Fruit fly (Drosophila melanogaster) S2 (cell line): ENCODE data around the gene Hn.

Experiments
- CG8478 ChIP-seq: fragments of >200 bp; optimal IDR thresholded peaks from 2 replicates; lab custom pipeline; 2018
- CTCF ChIP-seq, 2 experiments: fragments of >200 bp; optimal IDR thresholded peaks; 2 replicates each; lab custom pipeline; 2018

- TF ChIP-seq CTCF (optimal IDR thresholded peaks at IDR 0.05; lab: Kevin White, UChicago) (no peak), CG8478 (lab: Kevin White, UChicago) (no peak)
These were observed 34.0 kb upstream of the Hn start, which contains the start of gene CG7457 for dm6 chr3L:7726285-7726684.
